Worm (Caenorhabditis elegans): ENCODE results near the gene lipl-1.

DNA sequence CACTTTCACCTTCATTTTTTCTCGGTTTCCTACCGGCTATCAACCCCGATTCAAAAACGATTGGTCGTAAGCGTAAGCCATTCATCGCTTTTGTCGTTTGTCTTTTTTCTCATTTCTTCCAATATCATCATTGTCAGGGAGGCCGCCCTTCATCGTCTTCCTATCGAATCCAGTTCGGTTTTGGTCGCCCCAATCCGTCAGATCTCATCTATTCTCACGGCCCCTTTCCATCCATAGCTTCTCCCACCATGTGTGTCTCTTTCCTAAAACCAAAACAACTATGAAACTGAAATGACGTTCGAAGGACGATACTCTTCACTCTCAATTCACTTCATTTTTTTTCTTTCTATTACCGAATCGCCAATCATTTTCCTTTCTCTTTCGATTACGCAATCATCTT is 43.9 kb upstream of the lipl-1 start:
- TF ChIP-seq cnd-1 (tag; optimal IDR thresholded peaks at IDR 0.05) (no peak), nhr-12 (tag; optimal IDR thresholded peaks at IDR 0.05) (no peak), ztf-11 (tag; optimal IDR thresholded peaks at IDR 0.05) (no peak), sptf-1 (tag; optimal IDR thresholded peaks at IDR 0.05) (no peak), ces-1 (GFP tag; optimal IDR thresholded peaks at IDR 0.05) (no peak), elt-1 (tag; optimal IDR thresholded peaks at IDR 0.05; ENCODE audit: borderline replicate concordance, insufficient read depth) (no peak), unc-62 (GFP tag; optimal IDR thresholded peaks at IDR 0.05) (no peak), nhr-237 (tag; optimal IDR thresholded peaks at IDR 0.05) (no peak), pha-4 (tag; optimal IDR thresholded peaks at IDR 0.05) (no peak), ceh-83 (GFP tag; optimal IDR thresholded peaks at IDR 0.05) (no peak), unc-39 (tag; optimal IDR thresholded peaks at IDR 0.05) (no peak), snpc-4 (tag; optimal IDR thresholded peaks at IDR 0.05) (no peak), elt-3 (tag; optimal IDR thresholded peaks at IDR 0.05) (no peak)

All from whole organism, mixed stage, embryonic.